Worm (Caenorhabditis elegans) whole organism, L4 larva: ENCODE results near the gene mop-25.2.

Source experiments
- F49E8.2 ChIP-seq: sonication (generic microtip); optimal IDR thresholded peaks from 2 replicates; lab custom pipeline; 2016; ENCODE audit warnings: missing compliant biosample characterization, mild to moderate bottlenecking, missing genetic modification characterization, borderline replicate concordance
- ama-1 ChIP-seq: fragments of 150-350 bp; optimal IDR thresholded peaks from 2 replicates; lab custom pipeline; 2014; ENCODE audit warnings: inconsistent platforms, mixed read lengths
- ces-1 ChIP-seq: fragments of 150-350 bp; sonication (generic microtip); optimal IDR thresholded peaks from 4 replicates; lab custom pipeline; 2014; ENCODE audit warnings: missing biosample characterization, missing genetic modification reagents, missing genetic modification characterization
- jun-1 ChIP-seq: fragments of 150-350 bp; optimal IDR thresholded peaks from 2 replicates; lab custom pipeline; 2014; ENCODE audit warnings: missing biosample characterization, missing genetic modification reagents, missing genetic modification characterization
- mxl-2 ChIP-seq: fragments of 200-800 bp; sonication (Bioruptor generic); conservative IDR thresholded peaks from 2 replicates; pipeline ENCODE4 v1.3.6; 2022; ENCODE audit warnings: missing genetic modification reagents, missing genetic modification characterization, missing compliant biosample characterization
- nhr-11 ChIP-seq: fragments of 150-350 bp; optimal IDR thresholded peaks from 2 replicates; lab custom pipeline; 2014; ENCODE audit warnings: missing biosample characterization, missing genetic modification characterization
- nhr-237 ChIP-seq: sonication (generic microtip); optimal IDR thresholded peaks from 2 replicates; lab custom pipeline; 2017; ENCODE audit warnings: missing biosample characterization, missing genetic modification characterization
- nhr-28 ChIP-seq: fragments of 150-350 bp; optimal IDR thresholded peaks from 2 replicates; lab custom pipeline; 2014; ENCODE audit warnings: missing biosample characterization, missing genetic modification characterization
- nhr-6 ChIP-seq: fragments of 150-350 bp; optimal IDR thresholded peaks from 2 replicates; lab custom pipeline; 2014; ENCODE audit warnings: missing biosample characterization, missing genetic modification characterization
- pha-4 ChIP-seq, 2 experiments: fragments of 150-350 bp in 1 of 2; fragments of 200-800 bp in 1 of 2; sonication (Bioruptor generic) in 1 of 2; IDR thresholded peaks in 1 of 2; optimal IDR thresholded peaks in 1 of 2; 2 replicates each; pipeline versions ENCODE4 v1.3.6 to Lab custom; 2014 to 2022; ENCODE audit warnings: missing genetic modification characterization in 2 of 2, missing genetic modification reagents in 2 of 2, missing biosample characterization in 1 of 2, missing compliant biosample characterization in 1 of 2
- unc-130 ChIP-seq: sonication (generic microtip); optimal IDR thresholded peaks from 2 replicates; lab custom pipeline; 2016; ENCODE audit warnings: missing genetic modification reagents, missing genetic modification characterization, missing compliant biosample characterization

ce11 chrII:9708835-9709299, 5.4 kb upstream of the mop-25.2 start, which contains the start of gene glt-5:
- TF ChIP-seq nhr-11 (tag; lab: Kevin White, UChicago) = no peak
- TF ChIP-seq nhr-6 (tag; lab: Kevin White, UChicago) = no peak
- TF ChIP-seq ama-1 = no peak
- TF ChIP-seq nhr-28 (tag; lab: Kevin White, UChicago) = no peak
- TF ChIP-seq F49E8.2 (tag; lab: Kevin White, UChicago) = no peak
- no peak for TF ChIP-seq pha-4 (GFP tag; IDR thresholded peaks at IDR 0.05; lab: Robert Waterston, UW)
- no peak for TF ChIP-seq pha-4 (tag; optimal IDR thresholded peaks at IDR 0.05; lab: Kevin White, UChicago)
- no peak for TF ChIP-seq mxl-2 (GFP tag; lab: Robert Waterston, UW)
- TF ChIP-seq ces-1 (GFP tag; lab: Kevin White, UChicago) = no peak
- no peak for TF ChIP-seq nhr-237 (tag; lab: Kevin White, UChicago)
- no peak for TF ChIP-seq unc-130 (GFP tag; lab: Kevin White, UChicago)
- TF ChIP-seq jun-1 (tag; lab: Kevin White, UChicago) = no peak
